Worm (Caenorhabditis elegans) whole organism, young adult: ENCODE results near the gene F54A3.2.

Source experiments
- B0035.1 ChIP-seq: sonication (generic microtip); optimal IDR thresholded peaks from 2 replicates; lab custom pipeline; 2016; ENCODE audit warnings: missing genetic modification characterization, mild to moderate bottlenecking, missing compliant biosample characterization, missing genotype, missing genetic modification reagents
- B0261.1 ChIP-seq: sonication (generic microtip); optimal IDR thresholded peaks from 2 replicates; lab custom pipeline; 2016; ENCODE audit warnings: mild to moderate bottlenecking, missing genetic modification characterization, moderate library complexity, missing compliant biosample characterization
- C06A6.2 ChIP-seq: fragments of 200-800 bp; sonication (Bioruptor generic); conservative IDR thresholded peaks from 2 replicates; pipeline ENCODE4 v1.3.6; 2022; ENCODE audit warnings: missing genetic modification characterization, missing compliant biosample characterization
- C17E4.6 ChIP-seq: fragments of 200-800 bp; sonication (Bioruptor generic); IDR thresholded peaks from 2 replicates; pipeline ENCODE4 v1.3.6; 2022; ENCODE audit warnings: missing genetic modification reagents, missing genetic modification characterization, missing compliant biosample characterization
- F22D6.2 ChIP-seq: sonication (generic microtip); optimal IDR thresholded peaks from 2 replicates; lab custom pipeline; 2016; ENCODE audit warnings: mild to moderate bottlenecking, missing genetic modification characterization, missing compliant biosample characterization
- F37B4.10 ChIP-seq: fragments of 200-800 bp; sonication (Bioruptor generic); IDR thresholded peaks from 2 replicates; pipeline ENCODE4 v1.3.6; 2022; ENCODE audit warnings: missing genetic modification characterization, missing compliant biosample characterization
- F55B11.4 ChIP-seq: sonication (generic microtip); optimal IDR thresholded peaks from 2 replicates; lab custom pipeline; 2016; ENCODE audit warnings: missing compliant biosample characterization, missing genetic modification characterization, borderline replicate concordance; ENCODE audit not compliant: insufficient read depth
- F57C9.4 ChIP-seq: sonication (generic microtip); optimal IDR thresholded peaks from 2 replicates; lab custom pipeline; 2017; ENCODE audit warnings: mild to moderate bottlenecking, missing genetic modification characterization, missing compliant biosample characterization
- T26A5.8 ChIP-seq: sonication (generic microtip); optimal IDR thresholded peaks from 2 replicates; lab custom pipeline; 2016; ENCODE audit warnings: missing genetic modification characterization, missing compliant biosample characterization
- Y53G8AR.9 ChIP-seq: fragments of 200-800 bp; sonication (Bioruptor generic); conservative IDR thresholded peaks from 2 replicates; pipeline ENCODE4 v1.3.6; 2022; ENCODE audit warnings: missing genetic modification reagents, missing genetic modification characterization, missing compliant biosample characterization
- Y56A3A.18 ChIP-seq: fragments of 200-800 bp; sonication (Bioruptor generic); IDR thresholded peaks from 2 replicates; pipeline ENCODE4 v1.3.6; 2022; ENCODE audit warnings: missing genetic modification reagents, missing genetic modification characterization, missing compliant biosample characterization
- ZK185.1 ChIP-seq: sonication (generic microtip); optimal IDR thresholded peaks from 2 replicates; lab custom pipeline; 2016; ENCODE audit warnings: mild to moderate bottlenecking, missing genetic modification characterization, missing compliant biosample characterization; ENCODE audit not compliant: poor library complexity, severe bottlenecking
- aptf-2 ChIP-seq: fragments of 200-800 bp; sonication (Bioruptor generic); conservative IDR thresholded peaks from 2 replicates; pipeline ENCODE4 v1.3.6; 2022; ENCODE audit warnings: missing genetic modification reagents, missing genetic modification characterization, missing compliant biosample characterization
- attf-3 ChIP-seq: fragments of 200-800 bp; sonication (Bioruptor generic); conservative IDR thresholded peaks from 2 replicates; pipeline ENCODE4 v1.3.6; 2022; ENCODE audit warnings: missing genetic modification reagents, missing genetic modification characterization, missing compliant biosample characterization
- attf-5 ChIP-seq: fragments of 200-800 bp; sonication (Bioruptor generic); optimal IDR thresholded peaks from 2 replicates; lab custom pipeline; 2018; ENCODE audit warnings: mild to moderate bottlenecking, missing genetic modification characterization, missing compliant biosample characterization
- cebp-1 ChIP-seq, 2 experiments: fragments of 200-800 bp in 1 of 2; sonication (Bioruptor generic) in 1 of 2; sonication (generic microtip) in 1 of 2; IDR thresholded peaks in 1 of 2; optimal IDR thresholded peaks in 1 of 2; 2 replicates each; pipeline versions ENCODE4 v1.3.6 to Lab custom; 2017 to 2022; ENCODE audit warnings: missing compliant biosample characterization in 2 of 2, missing genetic modification characterization in 2 of 2, mild to moderate bottlenecking in 1 of 2, missing genetic modification reagents in 1 of 2, moderate library complexity in 1 of 2
- ceh-100 ChIP-seq: fragments of 200-800 bp; sonication (Bioruptor generic); IDR thresholded peaks from 2 replicates; pipeline ENCODE4 v1.3.6; 2022; ENCODE audit warnings: missing genetic modification reagents, missing genetic modification characterization, missing compliant biosample characterization
- ceh-27 ChIP-seq: fragments of 200-800 bp; sonication (Bioruptor generic); optimal IDR thresholded peaks from 2 replicates; lab custom pipeline; 2018; ENCODE audit warnings: mild to moderate bottlenecking, missing genetic modification characterization, moderate library complexity, missing compliant biosample characterization
- ceh-40 ChIP-seq: fragments of 200-800 bp; sonication (Bioruptor generic); IDR thresholded peaks from 2 replicates; pipeline ENCODE4 v1.3.6; 2022; ENCODE audit warnings: missing genetic modification characterization, missing compliant biosample characterization
- die-1 ChIP-seq: sonication (generic microtip); optimal IDR thresholded peaks from 2 replicates; lab custom pipeline; 2016; ENCODE audit warnings: missing genotype, mild to moderate bottlenecking, missing genetic modification characterization, missing compliant biosample characterization
- dox-1 ChIP-seq: fragments of 200-800 bp; sonication (Bioruptor generic); IDR thresholded peaks from 2 replicates; pipeline ENCODE4 v1.3.6; 2022; ENCODE audit warnings: missing genetic modification reagents, missing genetic modification characterization, missing compliant biosample characterization
- efl-1 ChIP-seq: fragments of 150-350 bp; optimal IDR thresholded peaks from 2 replicates; lab custom pipeline; 2014; ENCODE audit warnings: missing biosample characterization, missing genetic modification reagents, missing genetic modification characterization
- egrh-3 ChIP-seq: fragments of 200-800 bp; sonication (Bioruptor generic); IDR thresholded peaks from 2 replicates; pipeline ENCODE4 v1.3.6; 2022; ENCODE audit warnings: missing genetic modification reagents, missing genetic modification characterization, missing compliant biosample characterization
- ets-4 ChIP-seq: fragments of 200-800 bp; sonication (Bioruptor generic); optimal IDR thresholded peaks from 2 replicates; lab custom pipeline; 2018; ENCODE audit warnings: mild to moderate bottlenecking, missing genetic modification characterization, missing compliant biosample characterization
- fkh-3 ChIP-seq: sonication (generic microtip); optimal IDR thresholded peaks from 2 replicates; lab custom pipeline; 2016; ENCODE audit warnings: mild to moderate bottlenecking, missing genetic modification characterization, missing compliant biosample characterization
- hlh-12 ChIP-seq: sonication (generic microtip); optimal IDR thresholded peaks from 2 replicates; lab custom pipeline; 2016; ENCODE audit warnings: missing genetic modification characterization, missing compliant biosample characterization
- hlh-26 ChIP-seq: fragments of 200-800 bp; sonication (Bioruptor generic); conservative IDR thresholded peaks from 2 replicates; pipeline ENCODE4 v1.3.6; 2022; ENCODE audit warnings: missing genetic modification reagents, missing genetic modification characterization, missing compliant biosample characterization
- hmg-1.2 ChIP-seq: fragments of 200-800 bp; sonication (Bioruptor generic); IDR thresholded peaks from 2 replicates; pipeline ENCODE4 v1.3.6; 2022; ENCODE audit warnings: missing genetic modification reagents, missing genetic modification characterization, missing compliant biosample characterization
- hmg-20 ChIP-seq: fragments of 200-800 bp; sonication (Bioruptor generic); IDR thresholded peaks from 2 replicates; pipeline ENCODE4 v1.3.6; 2022; ENCODE audit warnings: missing genetic modification reagents, missing genetic modification characterization, missing compliant biosample characterization
- hrde-1 ChIP-seq: sonication (generic microtip); optimal IDR thresholded peaks from 2 replicates; lab custom pipeline; 2016; ENCODE audit warnings: missing genetic modification characterization, mild to moderate bottlenecking, missing compliant biosample characterization, moderate library complexity, missing genotype, missing genetic modification reagents, borderline replicate concordance
- let-526 ChIP-seq: fragments of 200-800 bp; sonication (Bioruptor generic); IDR thresholded peaks from 2 replicates; pipeline ENCODE4 v1.3.6; 2022; ENCODE audit warnings: missing genetic modification reagents, missing genetic modification characterization, missing compliant biosample characterization
- lin-26 ChIP-seq: fragments of 200-800 bp; sonication (Bioruptor generic); IDR thresholded peaks from 2 replicates; pipeline ENCODE4 v1.3.6; 2022; ENCODE audit warnings: missing genetic modification reagents, missing genetic modification characterization, missing compliant biosample characterization
- lsy-27 ChIP-seq: sonication (generic microtip); optimal IDR thresholded peaks from 2 replicates; lab custom pipeline; 2017; ENCODE audit warnings: missing genetic modification characterization, mild to moderate bottlenecking, missing compliant biosample characterization, antibody characterized with exemption, missing genotype, borderline replicate concordance; ENCODE audit not compliant: insufficient read depth
- mcd-1 ChIP-seq: fragments of 200-800 bp; sonication (Bioruptor generic); IDR thresholded peaks from 2 replicates; pipeline ENCODE4 v1.3.6; 2022; ENCODE audit warnings: missing genetic modification reagents, missing genetic modification characterization, missing compliant biosample characterization
- mel-28 ChIP-seq: sonication (generic microtip); optimal IDR thresholded peaks from 2 replicates; lab custom pipeline; 2016; ENCODE audit warnings: borderline replicate concordance, mild to moderate bottlenecking, missing genetic modification characterization, missing compliant biosample characterization
- mes-4 ChIP-seq: sonication (generic microtip); optimal IDR thresholded peaks from 2 replicates; lab custom pipeline; 2016; ENCODE audit warnings: missing genotype, missing genetic modification characterization, missing compliant biosample characterization
- nfya-1 ChIP-seq: sonication (generic microtip); optimal IDR thresholded peaks from 2 replicates; lab custom pipeline; 2017; ENCODE audit warnings: antibody characterized with exemption, missing compliant biosample characterization, missing genetic modification characterization, borderline replicate concordance; ENCODE audit not compliant: insufficient read depth
- nfyb-1 ChIP-seq: fragments of 200-800 bp; sonication (Bioruptor generic); IDR thresholded peaks from 2 replicates; pipeline ENCODE4 v1.3.6; 2022; ENCODE audit warnings: missing genetic modification reagents, missing genetic modification characterization, missing compliant biosample characterization
- sea-2 ChIP-seq: fragments of 200-800 bp; sonication (Bioruptor generic); IDR thresholded peaks from 2 replicates; pipeline ENCODE4 v1.3.6; 2022; ENCODE audit warnings: missing genetic modification characterization, missing compliant biosample characterization
- tbp1 ChIP-seq: fragments of 200-800 bp; sonication (Bioruptor generic); optimal IDR thresholded peaks from 2 replicates; lab custom pipeline; 2018; ENCODE audit warnings: mild to moderate bottlenecking, missing genetic modification characterization, missing compliant biosample characterization
- tlf-1 ChIP-seq: fragments of 200-800 bp; sonication (Bioruptor generic); optimal IDR thresholded peaks from 2 replicates; lab custom pipeline; 2018; ENCODE audit warnings: mild to moderate bottlenecking, missing genetic modification characterization, missing compliant biosample characterization
- xnd-1 ChIP-seq: sonication (generic microtip); optimal IDR thresholded peaks from 2 replicates; lab custom pipeline; 2016; ENCODE audit warnings: missing genotype, missing genetic modification reagents, missing genetic modification characterization, missing compliant biosample characterization
- zim-3 ChIP-seq: sonication (generic microtip); optimal IDR thresholded peaks from 2 replicates; lab custom pipeline; 2017; ENCODE audit warnings: mild to moderate bottlenecking, missing genetic modification characterization, moderate library complexity, missing compliant biosample characterization
- ztf-18 ChIP-seq: sonication (generic microtip); optimal IDR thresholded peaks from 2 replicates; lab custom pipeline; 2016; ENCODE audit warnings: missing genotype, mild to moderate bottlenecking, missing genetic modification characterization, missing compliant biosample characterization
- ztf-22 ChIP-seq: fragments of 200-800 bp; sonication (Bioruptor generic); optimal IDR thresholded peaks from 2 replicates; lab custom pipeline; 2018; ENCODE audit warnings: mild to moderate bottlenecking, missing genetic modification characterization, moderate library complexity, missing compliant biosample characterization
- ztf-26 ChIP-seq: sonication (generic microtip); optimal IDR thresholded peaks from 2 replicates; lab custom pipeline; 2017; ENCODE audit warnings: missing genetic modification characterization, missing compliant biosample characterization
- ztf-3 ChIP-seq: fragments of 200-800 bp; sonication (Bioruptor generic); optimal IDR thresholded peaks from 2 replicates; lab custom pipeline; 2018; ENCODE audit warnings: mild to moderate bottlenecking, missing genetic modification characterization, missing compliant biosample characterization

The F54A3.2 gene

DNA sequence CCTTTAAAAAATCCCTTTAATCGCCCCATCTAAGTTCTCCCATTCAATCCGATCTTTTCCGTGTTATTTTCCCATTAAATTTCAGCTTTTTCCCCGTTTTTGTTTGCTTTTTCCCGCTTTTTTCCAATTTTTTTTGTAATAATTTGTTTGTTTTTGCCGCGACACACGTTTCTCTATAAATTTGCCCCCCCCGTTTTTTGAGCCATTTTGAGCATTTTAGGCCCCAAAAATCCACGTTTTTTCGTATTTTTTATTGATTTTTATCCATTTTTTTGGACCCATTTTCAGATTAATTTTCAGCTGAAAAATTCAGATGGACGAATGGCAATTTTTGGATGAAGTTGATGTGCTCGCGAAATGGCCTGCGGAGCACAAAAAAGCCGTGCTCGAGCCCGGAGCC is at the start of gene F54A3.2:
Gene F54A3.2 (plus strand): TSS at position 301 of the 400 bp plus-strand sequence.
- TF ChIP-seq mcd-1 (GFP tag; lab: Robert Waterston, UW) (no peak), ztf-3 (GFP tag; lab: Kevin White, UChicago) (no peak), attf-5 (GFP tag; lab: Kevin White, UChicago) (no peak), mel-28 (tag; lab: Kevin White, UChicago) (no peak), nfyb-1 (GFP tag; lab: Robert Waterston, UW) (no peak), hmg-20 (GFP tag; lab: Robert Waterston, UW) (no peak), tbp1 (GFP tag; lab: Kevin White, UChicago) (no peak), F22D6.2 (tag; lab: Kevin White, UChicago) (no peak), efl-1 (GFP tag; lab: Kevin White, UChicago) (no peak), ets-4 (no peak), die-1 (tag; lab: Kevin White, UChicago) (no peak)

DNA sequence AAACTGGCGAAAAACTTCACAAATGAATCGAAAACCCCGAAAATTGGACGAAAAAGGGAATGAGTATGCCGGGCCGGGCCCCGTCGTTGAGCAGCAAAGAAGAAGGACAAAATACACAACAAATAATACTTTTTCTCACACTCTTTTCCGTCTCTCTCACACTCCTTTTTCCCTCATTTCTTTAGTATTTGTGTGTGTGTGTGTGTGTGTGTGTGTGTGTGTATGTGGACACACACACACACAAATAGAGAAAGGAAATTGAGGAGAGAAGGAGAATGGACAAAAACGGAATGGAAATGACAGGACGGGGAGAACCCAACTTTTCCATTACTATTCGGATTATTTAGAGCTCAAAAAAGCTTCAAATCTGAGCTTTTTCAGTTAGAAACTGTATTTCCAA is 47.9 kb upstream of the F54A3.2 start:
- TF ChIP-seq F55B11.4 (tag; lab: Kevin White, UChicago) (no peak), tlf-1 (no peak), hlh-26 (GFP tag; lab: Robert Waterston, UW) (no peak), C17E4.6 (GFP tag; lab: Robert Waterston, UW) (no peak), xnd-1 (tag; lab: Kevin White, UChicago) (no peak), Y56A3A.18 (GFP tag; lab: Robert Waterston, UW) (no peak), dox-1 (GFP tag; lab: Robert Waterston, UW) (no peak), T26A5.8 (tag; lab: Kevin White, UChicago) (no peak), ztf-22 (GFP tag; lab: Kevin White, UChicago) (no peak), Y53G8AR.9 (GFP tag; lab: Robert Waterston, UW) (no peak), mes-4 (tag; lab: Kevin White, UChicago) (no peak), let-526 (GFP tag; lab: Robert Waterston, UW) (no peak), fkh-3 (no peak), attf-3 (GFP tag; lab: Robert Waterston, UW) (no peak), ceh-100 (no peak), ztf-18 (no peak), ZK185.1 (tag; lab: Kevin White, UChicago) (no peak), egrh-3 (GFP tag; lab: Robert Waterston, UW) (no peak), hlh-12 (tag; lab: Kevin White, UChicago) (no peak), zim-3 (no peak), F57C9.4 (tag; lab: Kevin White, UChicago) (no peak), hmg-1.2 (GFP tag; lab: Robert Waterston, UW) (peak; percentile 18; the same call in 1 of the 2 replicates), mcd-1 (GFP tag; lab: Robert Waterston, UW) (no peak), cebp-1 (GFP tag; IDR thresholded peaks at IDR 0.05; lab: Robert Waterston, UW) (no peak), cebp-1 (tag; optimal IDR thresholded peaks at IDR 0.05; lab: Kevin White, UChicago) (peak; percentile 17), ceh-27 (GFP tag; lab: Kevin White, UChicago) (peak; percentile 28)

DNA sequence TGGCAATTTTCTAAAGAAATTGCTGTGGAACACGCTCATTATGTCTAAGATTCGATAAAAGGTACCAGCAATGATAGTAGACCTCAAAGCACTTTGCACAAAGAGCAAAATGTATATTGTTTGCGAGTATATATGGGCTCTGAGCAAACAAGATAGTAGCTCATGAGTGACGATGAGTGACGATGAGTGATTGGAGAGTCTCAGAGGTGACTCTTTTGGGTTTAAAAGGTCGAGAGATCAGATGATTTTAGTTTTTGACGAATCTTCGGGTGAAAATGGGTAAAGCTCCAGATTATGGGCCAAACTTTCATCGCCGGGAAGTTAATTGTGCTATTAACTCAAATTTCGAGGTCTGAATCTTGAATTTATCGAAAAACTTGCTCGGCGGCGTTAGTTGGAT is 46.7 kb upstream of the F54A3.2 start:
- TF ChIP-seq ets-4: no peak
- TF ChIP-seq B0261.1: no peak
- TF ChIP-seq ztf-26 (tag; lab: Kevin White, UChicago): no peak
- no peak for TF ChIP-seq B0035.1 (tag; lab: Kevin White, UChicago)
- no peak for TF ChIP-seq hrde-1 (tag; lab: Kevin White, UChicago)
- no peak for TF ChIP-seq efl-1 (GFP tag; lab: Kevin White, UChicago)
- TF ChIP-seq aptf-2 (GFP tag; lab: Robert Waterston, UW): no peak
- TF ChIP-seq lin-26 (GFP tag; lab: Robert Waterston, UW): no peak
- TF ChIP-seq nfya-1: no peak
- no peak for TF ChIP-seq ceh-40
- TF ChIP-seq C06A6.2 (GFP tag; lab: Robert Waterston, UW): no peak
- no peak for TF ChIP-seq lsy-27 (tag; lab: Kevin White, UChicago)
- TF ChIP-seq sea-2 (GFP tag; lab: Robert Waterston, UW): no peak
- TF ChIP-seq zim-3: no peak
- no peak for TF ChIP-seq F37B4.10 (GFP tag; lab: Robert Waterston, UW)
